Worm (Caenorhabditis elegans) whole organism, mixed stage, embryonic: ENCODE results near the gene alkb-1.

Experiments
- M03D4.4 ChIP-seq: sonication (generic microtip); optimal IDR thresholded peaks from 2 replicates; lab custom pipeline; 2017; ENCODE audit warnings: mild to moderate bottlenecking, missing genetic modification characterization, missing compliant biosample characterization
- bed-3 ChIP-seq: fragments of 200-800 bp; sonication (Bioruptor generic); optimal IDR thresholded peaks from 3 replicates; lab custom pipeline; 2018; ENCODE audit warnings: mild to moderate bottlenecking, missing genetic modification characterization, moderate library complexity, missing compliant biosample characterization
- blmp-1 ChIP-seq: fragments of 150-350 bp; optimal IDR thresholded peaks from 2 replicates; lab custom pipeline; 2014; ENCODE audit warnings: missing biosample characterization, missing genetic modification characterization
- ceh-39 ChIP-seq: fragments of 150-350 bp; optimal IDR thresholded peaks from 2 replicates; lab custom pipeline; 2014; ENCODE audit warnings: missing biosample characterization, missing genetic modification characterization
- cnd-1 ChIP-seq: fragments of 200-800 bp; sonication (Bioruptor generic); optimal IDR thresholded peaks from 2 replicates; lab custom pipeline; 2018; ENCODE audit warnings: mild to moderate bottlenecking, missing genetic modification characterization, missing compliant biosample characterization
- drap-1 ChIP-seq: fragments of 200-800 bp; sonication (Bioruptor generic); optimal IDR thresholded peaks from 3 replicates; lab custom pipeline; 2018; ENCODE audit warnings: mild to moderate bottlenecking, missing genetic modification characterization, missing compliant biosample characterization
- elt-1 ChIP-seq: sonication (generic microtip); optimal IDR thresholded peaks from 2 replicates; lab custom pipeline; 2017; ENCODE audit warnings: missing genetic modification characterization, mild to moderate bottlenecking, missing compliant biosample characterization, antibody characterized with exemption, moderate library complexity, borderline replicate concordance; ENCODE audit not compliant: insufficient read depth
- elt-3 ChIP-seq: fragments of 150-350 bp; optimal IDR thresholded peaks from 2 replicates; lab custom pipeline; 2014; ENCODE audit warnings: missing biosample characterization, missing genetic modification characterization
- flh-1 ChIP-seq: fragments of 200-800 bp; sonication (Bioruptor generic); optimal IDR thresholded peaks from 2 replicates; lab custom pipeline; 2018; ENCODE audit warnings: mild to moderate bottlenecking, missing genetic modification characterization, moderate library complexity, missing compliant biosample characterization
- ham-2 ChIP-seq: fragments of 200-800 bp; sonication (Bioruptor generic); optimal IDR thresholded peaks from 2 replicates; lab custom pipeline; 2018; ENCODE audit warnings: mild to moderate bottlenecking, missing genetic modification characterization, missing compliant biosample characterization
- hlh-1 ChIP-seq: fragments of 150-350 bp; optimal IDR thresholded peaks from 2 replicates; lab custom pipeline; 2014; ENCODE audit warnings: missing biosample characterization, missing genetic modification reagents, missing genetic modification characterization
- lin-13 ChIP-seq: fragments of 150-350 bp; optimal IDR thresholded peaks from 2 replicates; lab custom pipeline; 2014; ENCODE audit warnings: missing biosample characterization, missing genetic modification characterization
- lin-32 ChIP-seq: fragments of 200-800 bp; sonication (Bioruptor generic); optimal IDR thresholded peaks from 2 replicates; lab custom pipeline; 2018; ENCODE audit warnings: mild to moderate bottlenecking, missing genetic modification characterization, missing compliant biosample characterization
- lsy-2 ChIP-seq: fragments of 150-350 bp; optimal IDR thresholded peaks from 2 replicates; lab custom pipeline; 2014; ENCODE audit warnings: missing biosample characterization, missing genetic modification characterization
- mab-5 ChIP-seq: fragments of 150-350 bp; optimal IDR thresholded peaks from 2 replicates; lab custom pipeline; 2014; ENCODE audit warnings: missing biosample characterization, missing genetic modification characterization
- mep-1 ChIP-seq: fragments of 150-350 bp; optimal IDR thresholded peaks from 2 replicates; lab custom pipeline; 2017; ENCODE audit warnings: missing biosample characterization, missing genetic modification reagents, missing genetic modification characterization, inconsistent platforms
- mls-2 ChIP-seq: sonication (generic microtip); optimal IDR thresholded peaks from 2 replicates; lab custom pipeline; 2016; ENCODE audit warnings: mild to moderate bottlenecking, missing genetic modification characterization, moderate library complexity, missing compliant biosample characterization
- nhr-12 ChIP-seq: fragments of 150-350 bp; optimal IDR thresholded peaks from 2 replicates; lab custom pipeline; 2014; ENCODE audit warnings: missing biosample characterization, missing genetic modification characterization
- nhr-2 ChIP-seq: fragments of 150-350 bp; optimal IDR thresholded peaks from 2 replicates; lab custom pipeline; 2014; ENCODE audit warnings: missing biosample characterization, missing genetic modification characterization
- nhr-237 ChIP-seq: fragments of 150-350 bp; optimal IDR thresholded peaks from 2 replicates; lab custom pipeline; 2014; ENCODE audit warnings: missing biosample characterization, missing genetic modification characterization
- nhr-28 ChIP-seq: fragments of 150-350 bp; optimal IDR thresholded peaks from 2 replicates; lab custom pipeline; 2014; ENCODE audit warnings: missing biosample characterization, missing genetic modification characterization
- nhr-76 ChIP-seq: sonication (generic microtip); optimal IDR thresholded peaks from 2 replicates; lab custom pipeline; 2017; ENCODE audit warnings: missing biosample characterization, missing genetic modification characterization
- pha-4 ChIP-seq: fragments of 150-350 bp; optimal IDR thresholded peaks from 2 replicates; lab custom pipeline; 2018; ENCODE audit warnings: missing biosample characterization, missing genetic modification reagents, missing genetic modification characterization
- sem-2 ChIP-seq: fragments of 200-800 bp; sonication (Bioruptor generic); optimal IDR thresholded peaks from 2 replicates; lab custom pipeline; 2018; ENCODE audit warnings: mild to moderate bottlenecking, missing genetic modification characterization, missing compliant biosample characterization
- snpc-4 ChIP-seq: fragments of 150-350 bp; optimal IDR thresholded peaks from 2 replicates; lab custom pipeline; 2014; ENCODE audit warnings: missing biosample characterization, missing genetic modification characterization
- sptf-1 ChIP-seq: sonication (generic microtip); optimal IDR thresholded peaks from 2 replicates; lab custom pipeline; 2017; ENCODE audit warnings: mild to moderate bottlenecking, missing genetic modification characterization, moderate library complexity, missing compliant biosample characterization
- tbx-8 ChIP-seq: fragments of 200-800 bp; sonication (Bioruptor generic); optimal IDR thresholded peaks from 2 replicates; lab custom pipeline; 2018; ENCODE audit warnings: mild to moderate bottlenecking, missing genetic modification characterization, moderate library complexity, missing compliant biosample characterization
- unc-120 ChIP-seq: sonication (generic microtip); optimal IDR thresholded peaks from 2 replicates; lab custom pipeline; 2017; ENCODE audit warnings: missing genetic modification characterization, missing compliant biosample characterization; ENCODE audit not compliant: poor library complexity, severe bottlenecking
- unc-39 ChIP-seq: fragments of 150-350 bp; optimal IDR thresholded peaks from 2 replicates; lab custom pipeline; 2014; ENCODE audit warnings: missing biosample characterization, missing genetic modification characterization
- unc-62 ChIP-seq: fragments of 150-350 bp; optimal IDR thresholded peaks from 2 replicates; lab custom pipeline; 2014; ENCODE audit warnings: missing biosample characterization, missing genetic modification reagents, missing genetic modification characterization
- zip-8 ChIP-seq: fragments of 150-350 bp; optimal IDR thresholded peaks from 2 replicates; lab custom pipeline; 2014; ENCODE audit warnings: missing biosample characterization, missing genetic modification characterization
- ztf-11 ChIP-seq: fragments of 150-350 bp; optimal IDR thresholded peaks from 2 replicates; lab custom pipeline; 2014; ENCODE audit warnings: missing biosample characterization, missing genetic modification characterization

Gene alkb-1

DNA sequence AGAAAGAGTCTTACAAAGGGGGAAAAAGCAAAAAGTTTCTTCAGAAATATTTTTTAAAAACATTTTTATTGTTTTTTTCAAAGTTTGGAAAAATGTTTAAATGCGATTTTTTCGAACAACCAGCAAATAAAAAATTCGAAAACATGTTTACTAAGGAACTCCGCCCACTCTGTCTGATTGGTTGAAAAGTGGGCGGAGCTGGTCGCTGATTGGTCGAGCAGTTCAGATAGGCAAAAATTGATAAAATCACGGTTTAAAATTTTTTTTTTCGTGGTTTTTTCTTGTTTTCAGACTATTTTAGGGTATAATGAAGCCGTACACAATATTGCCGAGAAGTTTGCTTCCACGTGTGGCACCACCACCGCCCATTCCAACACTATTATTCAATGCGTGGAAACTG is 40.1 kb upstream of the alkb-1 start:
- TF ChIP-seq nhr-28 (tag; lab: Kevin White, UChicago): no peak
- no peak for TF ChIP-seq pha-4 (tag; lab: Kevin White, UChicago)
- TF ChIP-seq nhr-2 (tag; lab: Kevin White, UChicago): no peak
- TF ChIP-seq bed-3 (GFP tag; lab: Kevin White, UChicago): no peak
- TF ChIP-seq nhr-237: no peak
- TF ChIP-seq ceh-39 (tag; lab: Kevin White, UChicago): no peak
- no peak for TF ChIP-seq mls-2
- no peak for TF ChIP-seq M03D4.4 (tag; lab: Kevin White, UChicago)
- TF ChIP-seq lin-13: no peak
- TF ChIP-seq nhr-76: no peak
- TF ChIP-seq flh-1 (GFP tag; lab: Kevin White, UChicago): no peak
- TF ChIP-seq blmp-1: no peak

DNA sequence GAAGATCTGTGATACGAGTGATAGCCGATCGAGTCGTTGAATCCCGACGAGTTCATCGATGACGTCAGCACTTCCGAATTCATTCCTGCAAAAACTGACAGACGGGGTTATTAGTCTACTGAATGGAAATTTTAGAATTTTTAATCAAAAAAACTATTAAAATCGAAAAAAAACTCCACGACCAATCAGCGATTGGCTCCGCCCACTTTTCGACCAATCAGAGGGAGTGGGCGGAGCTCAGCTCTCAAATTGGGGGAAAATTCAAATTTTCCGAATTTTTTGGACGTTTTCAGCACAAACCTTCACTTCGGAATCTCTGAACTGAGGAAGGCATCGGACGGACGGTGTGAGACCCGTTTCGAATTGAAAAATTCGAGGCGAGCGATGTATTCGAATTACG is 39.2 kb upstream of the alkb-1 start:
- no peak for TF ChIP-seq pha-4 (tag; lab: Kevin White, UChicago)
- no peak for TF ChIP-seq lsy-2 (tag; lab: Kevin White, UChicago)
- TF ChIP-seq nhr-12: no peak
- no peak for TF ChIP-seq tbx-8 (GFP tag; lab: Kevin White, UChicago)

DNA sequence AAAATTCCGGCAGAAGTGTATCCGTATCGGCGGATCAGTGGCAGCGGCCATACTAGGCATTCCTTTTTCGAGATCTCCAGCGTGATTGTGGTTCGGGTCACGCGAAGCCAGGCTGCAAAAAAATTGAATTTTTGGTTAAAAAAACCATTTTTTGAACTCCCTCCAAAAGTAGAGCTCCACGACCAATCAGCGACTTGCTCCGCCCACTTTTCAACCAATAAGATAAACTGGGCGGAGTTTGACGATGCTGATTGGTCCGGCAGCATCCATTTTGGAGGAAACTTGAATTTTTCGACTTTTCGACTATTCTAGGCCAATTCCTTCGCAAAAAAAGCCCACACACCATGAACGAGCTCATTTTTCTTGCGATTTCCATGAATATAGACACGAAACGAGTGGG is 37.7 kb upstream of the alkb-1 start:
- TF ChIP-seq mls-2 (no peak), unc-120 (tag; lab: Kevin White, UChicago) (no peak), tbx-8 (GFP tag; lab: Kevin White, UChicago) (no peak), elt-3 (no peak), sptf-1 (tag; lab: Kevin White, UChicago) (no peak), ztf-11 (tag; lab: Kevin White, UChicago) (no peak), lsy-2 (tag; lab: Kevin White, UChicago) (no peak), sem-2 (GFP tag; lab: Kevin White, UChicago) (no peak), nhr-28 (tag; lab: Kevin White, UChicago) (no peak), nhr-12 (no peak)
- TF ChIP-seq, all 35 proteins: peak for 0

DNA sequence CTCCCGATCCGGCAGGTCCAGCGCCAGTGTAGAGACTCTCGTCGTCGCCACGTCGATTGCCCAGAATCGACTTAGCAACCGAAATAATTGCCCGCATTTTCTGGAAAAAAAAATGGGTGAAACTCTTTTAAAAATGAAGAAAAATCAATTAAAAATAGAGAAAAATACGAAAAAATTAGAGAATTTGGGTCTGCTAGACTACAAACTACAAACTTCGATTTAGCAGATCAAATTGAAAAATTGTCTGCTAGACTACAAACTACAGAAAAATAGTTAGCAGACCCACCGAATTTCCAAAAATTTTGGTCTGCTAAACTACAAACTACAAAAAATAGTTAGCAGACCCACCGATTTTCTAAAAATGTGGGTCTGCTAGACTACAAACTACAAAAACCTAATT is 37.3 kb upstream of the alkb-1 start, which contains the start of gene rog-1:
Gene rog-1 (minus strand): TSS at position 101 of the 400 bp plus-strand sequence.
- TF ChIP-seq lin-13 (no peak), pha-4 (tag; lab: Kevin White, UChicago) (no peak), nhr-76 (no peak), unc-120 (tag; lab: Kevin White, UChicago) (no peak), snpc-4 (tag; lab: Kevin White, UChicago) (no peak), hlh-1 (tag; lab: Kevin White, UChicago) (no peak), lsy-2 (tag; lab: Kevin White, UChicago) (no peak), drap-1 (GFP tag; lab: Kevin White, UChicago) (no peak), ham-2 (no peak), mls-2 (no peak), ceh-39 (tag; lab: Kevin White, UChicago) (no peak), flh-1 (GFP tag; lab: Kevin White, UChicago) (no peak), cnd-1 (tag; lab: Kevin White, UChicago) (no peak)
- TF ChIP-seq, all 35 proteins: peak for 0

DNA sequence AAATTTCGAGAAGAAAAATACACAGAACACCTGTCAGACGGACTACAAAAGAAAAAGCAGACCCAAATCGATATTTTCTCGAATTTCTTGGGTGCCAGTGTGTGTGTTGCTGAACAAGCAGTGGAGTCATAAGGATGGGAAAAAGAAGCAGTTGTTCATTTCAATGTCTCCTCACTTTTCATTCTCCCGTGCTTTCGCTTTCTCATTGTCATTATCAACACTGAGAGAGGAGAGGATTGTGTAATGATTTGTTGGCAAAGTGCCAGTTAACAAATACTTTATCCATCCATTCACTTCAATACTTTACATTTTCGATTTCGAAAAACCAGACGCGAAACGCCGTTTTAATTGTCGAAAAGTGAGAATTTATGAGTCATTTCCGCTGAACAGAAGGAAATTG is 36.6 kb upstream of the alkb-1 start:
- TF ChIP-seq mab-5 (no peak), nhr-237 (no peak), unc-120 (tag; lab: Kevin White, UChicago) (peak; percentile 43), blmp-1 (no peak), hlh-1 (tag; lab: Kevin White, UChicago) (peak; percentile 95), unc-62 (peak; percentile 26)

DNA sequence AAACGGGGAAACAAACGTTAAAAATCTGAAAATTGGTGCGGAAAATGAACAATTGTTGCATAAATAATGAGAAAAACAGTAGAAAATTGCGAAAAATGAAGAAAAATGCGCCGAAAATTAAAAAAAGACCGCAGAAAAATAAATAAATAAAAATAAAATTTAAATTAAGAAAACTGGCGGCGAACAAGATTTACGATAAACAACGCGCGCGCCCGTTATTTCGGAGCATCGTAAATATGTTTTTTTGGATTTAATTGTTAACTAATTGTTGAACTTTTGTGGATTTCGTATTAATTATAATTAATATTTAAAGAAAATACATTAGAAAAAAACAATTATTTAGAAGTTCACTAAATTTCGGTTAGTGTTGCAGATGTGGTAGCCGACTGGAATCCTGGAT is 35.4 kb upstream of the alkb-1 start:
- TF ChIP-seq mep-1: no peak
- TF ChIP-seq zip-8 (tag; lab: Kevin White, UChicago): no peak
- TF ChIP-seq nhr-76: no peak
- TF ChIP-seq tbx-8 (GFP tag; lab: Kevin White, UChicago): no peak
- no peak for TF ChIP-seq mls-2
- no peak for TF ChIP-seq flh-1 (GFP tag; lab: Kevin White, UChicago)
- no peak for TF ChIP-seq elt-3
- no peak for TF ChIP-seq nhr-2 (tag; lab: Kevin White, UChicago)
- TF ChIP-seq lin-13: no peak
- TF ChIP-seq M03D4.4 (tag; lab: Kevin White, UChicago): no peak
- no peak for TF ChIP-seq sem-2 (GFP tag; lab: Kevin White, UChicago)
- no peak for TF ChIP-seq nhr-12
- no peak for TF ChIP-seq ham-2
- TF ChIP-seq bed-3 (GFP tag; lab: Kevin White, UChicago): no peak
- no peak for TF ChIP-seq unc-39 (tag; lab: Kevin White, UChicago)
- no peak for TF ChIP-seq lin-32 (GFP tag; lab: Kevin White, UChicago)
- no peak for TF ChIP-seq drap-1 (GFP tag; lab: Kevin White, UChicago)
- no peak for TF ChIP-seq elt-1
- no peak for TF ChIP-seq hlh-1 (tag; lab: Kevin White, UChicago)
- no peak for TF ChIP-seq lsy-2 (tag; lab: Kevin White, UChicago)
